Worm (Caenorhabditis elegans) whole organism, L4 larva: Measurements from ENCODE around the gene R11G1.7.

Experiments
- T20F7.1 ChIP-seq: fragments of 200-800 bp; sonication (Bioruptor generic); optimal IDR thresholded peaks from 2 replicates; lab custom pipeline; 2018; ENCODE audit warnings: mild to moderate bottlenecking, missing genetic modification characterization, missing compliant biosample characterization
- T26A8.4 ChIP-seq: fragments of 200-800 bp; sonication (Bioruptor generic); IDR thresholded peaks from 2 replicates; pipeline ENCODE4 v1.3.6; 2022; ENCODE audit warnings: missing genetic modification characterization, missing compliant biosample characterization
- ZK546.5 ChIP-seq, 2 experiments: sonication (generic microtip); optimal IDR thresholded peaks; 2 replicates each; lab custom pipeline; 2017; ENCODE audit warnings: missing biosample characterization in 2 of 2, missing genetic modification characterization in 2 of 2
- aha-1 ChIP-seq: fragments of 150-350 bp; peaks from one replicate; lab custom pipeline; 2014; ENCODE audit warnings: missing biosample characterization, missing genetic modification characterization
- arid-1 ChIP-seq: fragments of 200-800 bp; sonication (Bioruptor generic); conservative IDR thresholded peaks from 2 replicates; pipeline ENCODE4 v1.3.6; 2022; ENCODE audit warnings: missing genetic modification reagents, missing genetic modification characterization, missing compliant biosample characterization
- attf-4 ChIP-seq: sonication (generic microtip); optimal IDR thresholded peaks from 3 replicates; lab custom pipeline; 2017; ENCODE audit warnings: missing biosample characterization, missing genetic modification characterization
- ceh-44 ChIP-seq: fragments of 200-800 bp; sonication (Bioruptor generic); IDR thresholded peaks from 2 replicates; pipeline ENCODE4 v1.3.6; 2022; ENCODE audit warnings: missing genetic modification reagents, missing genetic modification characterization, missing compliant biosample characterization
- ceh-62 ChIP-seq: sonication (generic microtip); optimal IDR thresholded peaks from 2 replicates; lab custom pipeline; 2017; ENCODE audit warnings: missing biosample characterization, missing genetic modification characterization
- ces-1 ChIP-seq: fragments of 150-350 bp; sonication (generic microtip); optimal IDR thresholded peaks from 4 replicates; lab custom pipeline; 2014; ENCODE audit warnings: missing biosample characterization, missing genetic modification reagents, missing genetic modification characterization
- cey-2 ChIP-seq: sonication (generic microtip); optimal IDR thresholded peaks from 3 replicates; lab custom pipeline; 2017; ENCODE audit warnings: missing genetic modification characterization, mild to moderate bottlenecking, missing compliant biosample characterization, antibody characterized with exemption, borderline replicate concordance; ENCODE audit not compliant: insufficient read depth
- daf-8 ChIP-seq: fragments of 200-800 bp; sonication (Bioruptor generic); IDR thresholded peaks from 2 replicates; pipeline ENCODE4 v1.3.6; 2022; ENCODE audit warnings: missing genetic modification characterization, missing compliant biosample characterization
- dve-1 ChIP-seq: sonication (generic microtip); optimal IDR thresholded peaks from 2 replicates; lab custom pipeline; 2017; ENCODE audit warnings: antibody characterized with exemption, mild to moderate bottlenecking, missing genetic modification characterization, missing compliant biosample characterization; ENCODE audit not compliant: insufficient read depth
- egl-43 ChIP-seq: fragments of 200-800 bp; sonication (Bioruptor generic); IDR thresholded peaks from 2 replicates; pipeline ENCODE4 v1.3.6; 2022; ENCODE audit warnings: missing genetic modification reagents, missing genetic modification characterization, missing compliant biosample characterization
- fkh-10 ChIP-seq: fragments of 150-350 bp; optimal IDR thresholded peaks from 2 replicates; lab custom pipeline; 2014; ENCODE audit warnings: missing biosample characterization, missing genetic modification reagents, missing genetic modification characterization
- hlh-30 ChIP-seq: sonication (generic microtip); optimal IDR thresholded peaks from 2 replicates; lab custom pipeline; 2017; ENCODE audit warnings: antibody characterized with exemption, mild to moderate bottlenecking, missing genetic modification characterization, missing compliant biosample characterization; ENCODE audit not compliant: insufficient read depth
- lim-7 ChIP-seq: fragments of 200-800 bp; sonication (Bioruptor generic); IDR thresholded peaks from 2 replicates; pipeline ENCODE4 v1.3.6; 2022; ENCODE audit warnings: missing genetic modification characterization, missing compliant biosample characterization
- lin-13 ChIP-seq: fragments of 150-350 bp; optimal IDR thresholded peaks from 2 replicates; lab custom pipeline; 2014; ENCODE audit warnings: missing biosample characterization, missing genetic modification reagents, missing genetic modification characterization
- lin-29 ChIP-seq: fragments of 200-800 bp; sonication (Bioruptor generic); IDR thresholded peaks from 2 replicates; pipeline ENCODE4 v1.3.6; 2022; ENCODE audit warnings: missing genetic modification reagents, missing genetic modification characterization, missing compliant biosample characterization
- lir-3 ChIP-seq: sonication (generic microtip); optimal IDR thresholded peaks from 2 replicates; lab custom pipeline; 2016; ENCODE audit warnings: mild to moderate bottlenecking, missing genetic modification characterization, missing compliant biosample characterization
- lsy-2 ChIP-seq, 2 experiments: fragments of 150-350 bp in 1 of 2; sonication (generic microtip) in 1 of 2; optimal IDR thresholded peaks; 2 replicates each; lab custom pipeline; 2014 to 2017; ENCODE audit warnings: missing biosample characterization in 2 of 2, missing genetic modification characterization in 2 of 2
- mdt-29 ChIP-seq: fragments of 200-800 bp; sonication (Bioruptor generic); IDR thresholded peaks from 2 replicates; pipeline ENCODE4 v1.3.6; 2022; ENCODE audit warnings: missing genetic modification reagents, missing genetic modification characterization, missing compliant biosample characterization
- mxl-2 ChIP-seq: fragments of 200-800 bp; sonication (Bioruptor generic); conservative IDR thresholded peaks from 2 replicates; pipeline ENCODE4 v1.3.6; 2022; ENCODE audit warnings: missing genetic modification reagents, missing genetic modification characterization, missing compliant biosample characterization
- mxl-3 ChIP-seq: fragments of 200-800 bp; sonication (Bioruptor generic); optimal IDR thresholded peaks from 2 replicates; lab custom pipeline; 2018; ENCODE audit warnings: mild to moderate bottlenecking, missing genetic modification characterization, missing compliant biosample characterization
- nhr-102 ChIP-seq: sonication (generic microtip); optimal IDR thresholded peaks from 2 replicates; lab custom pipeline; 2016; ENCODE audit warnings: mild to moderate bottlenecking, missing genetic modification characterization, moderate library complexity, missing compliant biosample characterization
- nhr-111 ChIP-seq: fragments of 200-800 bp; sonication (Bioruptor generic); optimal IDR thresholded peaks from 2 replicates; lab custom pipeline; 2018; ENCODE audit warnings: mild to moderate bottlenecking, missing genetic modification characterization, missing compliant biosample characterization
- nhr-237 ChIP-seq: sonication (generic microtip); optimal IDR thresholded peaks from 2 replicates; lab custom pipeline; 2017; ENCODE audit warnings: missing biosample characterization, missing genetic modification characterization
- nhr-28 ChIP-seq: fragments of 150-350 bp; optimal IDR thresholded peaks from 2 replicates; lab custom pipeline; 2014; ENCODE audit warnings: missing biosample characterization, missing genetic modification characterization
- nhr-42 ChIP-seq: fragments of 200-800 bp; sonication (Bioruptor generic); IDR thresholded peaks from 2 replicates; pipeline ENCODE4 v1.3.6; 2022; ENCODE audit warnings: missing genetic modification characterization, missing compliant biosample characterization
- nhr-48 ChIP-seq: sonication (generic microtip); optimal IDR thresholded peaks from 2 replicates; lab custom pipeline; 2016; ENCODE audit warnings: mild to moderate bottlenecking, missing genetic modification characterization, missing compliant biosample characterization
- nhr-76 ChIP-seq: fragments of 150-350 bp; optimal IDR thresholded peaks from 2 replicates; lab custom pipeline; 2014; ENCODE audit warnings: missing biosample characterization, missing genetic modification characterization
- nhr-77 ChIP-seq: fragments of 150-350 bp; optimal IDR thresholded peaks from 2 replicates; lab custom pipeline; 2014; ENCODE audit warnings: missing biosample characterization, missing genetic modification characterization
- php-3 ChIP-seq: fragments of 200-800 bp; sonication (Bioruptor generic); IDR thresholded peaks from 2 replicates; pipeline ENCODE4 v1.3.6; 2022; ENCODE audit warnings: missing genetic modification reagents, missing genetic modification characterization, missing compliant biosample characterization
- saeg-2 ChIP-seq: fragments of 200-800 bp; sonication (Bioruptor generic); IDR thresholded peaks from 2 replicates; pipeline ENCODE4 v1.3.6; 2022; ENCODE audit warnings: missing genetic modification reagents, missing genetic modification characterization, missing compliant biosample characterization
- sdz-12 ChIP-seq: fragments of 200-800 bp; sonication (Bioruptor generic); optimal IDR thresholded peaks from 2 replicates; lab custom pipeline; 2018; ENCODE audit warnings: mild to moderate bottlenecking, missing genetic modification characterization, missing compliant biosample characterization
- skn-1 ChIP-seq: fragments of 150-350 bp; optimal IDR thresholded peaks from 2 replicates; lab custom pipeline; 2014; ENCODE audit warnings: missing biosample characterization, missing genetic modification characterization
- snpc-1.2 ChIP-seq: fragments of 200-800 bp; sonication (Bioruptor generic); IDR thresholded peaks from 2 replicates; pipeline ENCODE4 v1.3.6; 2022; ENCODE audit warnings: missing genetic modification reagents, missing genetic modification characterization, missing compliant biosample characterization
- spr-1 ChIP-seq: sonication (generic microtip); optimal IDR thresholded peaks from 2 replicates; lab custom pipeline; 2016; ENCODE audit warnings: mild to moderate bottlenecking, missing genetic modification characterization, missing compliant biosample characterization
- tag-97 ChIP-seq: fragments of 200-800 bp; sonication (Bioruptor generic); IDR thresholded peaks from 2 replicates; pipeline ENCODE4 v1.3.6; 2022; ENCODE audit warnings: missing genetic modification characterization, missing compliant biosample characterization
- tra-1 ChIP-seq: fragments of 200-800 bp; sonication (Bioruptor generic); IDR thresholded peaks from 2 replicates; pipeline ENCODE4 v1.3.6; 2022; ENCODE audit warnings: missing genetic modification reagents, missing genetic modification characterization, missing compliant biosample characterization
- unc-130 ChIP-seq: sonication (generic microtip); optimal IDR thresholded peaks from 2 replicates; lab custom pipeline; 2016; ENCODE audit warnings: missing genetic modification reagents, missing genetic modification characterization, missing compliant biosample characterization
- unc-39 ChIP-seq: sonication (generic microtip); optimal IDR thresholded peaks from 2 replicates; lab custom pipeline; 2017; ENCODE audit warnings: missing biosample characterization, missing genetic modification characterization
- vab-7 ChIP-seq: fragments of 200-800 bp; sonication (Bioruptor generic); IDR thresholded peaks from 2 replicates; pipeline ENCODE4 v1.3.6; 2022; ENCODE audit warnings: missing genetic modification reagents, missing genetic modification characterization, missing compliant biosample characterization
- zfp-2 ChIP-seq: sonication (generic microtip); optimal IDR thresholded peaks from 2 replicates; lab custom pipeline; 2016; ENCODE audit warnings: mild to moderate bottlenecking, missing genetic modification characterization, missing compliant biosample characterization
- zfp-3 ChIP-seq: fragments of 200-800 bp; sonication (Bioruptor generic); conservative IDR thresholded peaks from 2 replicates; pipeline ENCODE4 v1.3.6; 2022; ENCODE audit warnings: missing genetic modification reagents, missing genetic modification characterization, missing compliant biosample characterization
- zip-11 ChIP-seq: fragments of 200-800 bp; sonication (Bioruptor generic); IDR thresholded peaks from 2 replicates; pipeline ENCODE4 v1.3.6; 2022; ENCODE audit warnings: missing genetic modification characterization, missing compliant biosample characterization
- zip-2 ChIP-seq: fragments of 150-350 bp; optimal IDR thresholded peaks from 2 replicates; lab custom pipeline; 2014; ENCODE audit warnings: missing biosample characterization, missing genetic modification characterization
- ztf-7 ChIP-seq: fragments of 150-350 bp; optimal IDR thresholded peaks from 2 replicates; lab custom pipeline; 2014; ENCODE audit warnings: missing biosample characterization, missing genetic modification characterization

Gene R11G1.7

ce11 chrX:3697623-3698022 lies 41.6 kb downstream of the R11G1.7 start (continued):
- TF ChIP-seq egl-43 (GFP tag; lab: Robert Waterston, UW) (peak; percentile 98), spr-1 (peak; percentile 66), lin-29 (GFP tag; lab: Robert Waterston, UW) (peak; percentile 27; the same call in 1 of the 2 replicates), nhr-76 (tag; lab: Kevin White, UChicago) (no peak), ces-1 (GFP tag; lab: Kevin White, UChicago) (peak; percentile 10), zip-11 (GFP tag; lab: Robert Waterston, UW) (no peak), snpc-1.2 (GFP tag; lab: Robert Waterston, UW) (peak; percentile 94), fkh-10 (GFP tag; lab: Kevin White, UChicago) (peak; percentile 3), nhr-48 (peak; percentile 63), zfp-3 (GFP tag; lab: Robert Waterston, UW) (peak; percentile 70; the same call in 1 of the 2 replicates), lsy-2 (tag; optimal IDR thresholded peaks at IDR 0.05; lab: Kevin White, UChicago) (peak in 1 of 2 experiments; percentile 60), ceh-62 (tag; lab: Kevin White, UChicago) (no peak), ZK546.5 (tag; optimal IDR thresholded peaks at IDR 0.05; lab: Kevin White, UChicago) (no peak), sdz-12 (GFP tag; lab: Kevin White, UChicago) (no peak), vab-7 (GFP tag; lab: Robert Waterston, UW) (peak; percentile 97), unc-130 (GFP tag; lab: Kevin White, UChicago) (peak; percentile 71), T26A8.4 (GFP tag; lab: Robert Waterston, UW) (peak; percentile 81), nhr-77 (no peak), dve-1 (tag; lab: Kevin White, UChicago) (peak; percentile 65), mxl-2 (GFP tag; lab: Robert Waterston, UW) (peak; percentile 52; the same call in 1 of the 2 replicates), arid-1 (GFP tag; lab: Robert Waterston, UW) (peak; percentile 88), lim-7 (GFP tag; lab: Robert Waterston, UW) (peak; percentile 97), nhr-28 (tag; lab: Kevin White, UChicago) (peak; percentile 0), hlh-30 (tag; lab: Kevin White, UChicago) (peak; percentile 66), unc-39 (tag; lab: Kevin White, UChicago) (no peak), nhr-42 (peak; percentile 78; the same call in 1 of the 2 replicates), attf-4 (tag; lab: Kevin White, UChicago) (no peak), T20F7.1 (GFP tag; lab: Kevin White, UChicago) (no peak), lir-3 (tag; lab: Kevin White, UChicago) (peak; percentile 43), nhr-102 (tag; lab: Kevin White, UChicago) (no peak), zfp-2 (peak; percentile 20), zip-2 (tag; lab: Kevin White, UChicago) (peak; percentile 23), lin-13 (GFP tag; lab: Kevin White, UChicago) (no peak), ceh-44 (GFP tag; lab: Robert Waterston, UW) (peak; percentile 82), mxl-3 (GFP tag; lab: Kevin White, UChicago) (peak; percentile 41), ztf-7 (tag; lab: Kevin White, UChicago) (peak; percentile 59), aha-1 (tag; lab: Kevin White, UChicago) (peak; percentile 68), nhr-111 (peak; percentile 73), daf-8 (GFP tag; lab: Robert Waterston, UW) (0 out of 2 replicates have a peak, but pooled peaks have one; percentile 68), tra-1 (GFP tag; lab: Robert Waterston, UW) (peak; percentile 87), saeg-2 (GFP tag; lab: Robert Waterston, UW) (peak; percentile 79; the same call in 1 of the 2 replicates), cey-2 (tag; lab: Kevin White, UChicago) (no peak), php-3 (GFP tag; lab: Robert Waterston, UW) (peak; percentile 79), nhr-237 (no peak), mdt-29 (GFP tag; lab: Robert Waterston, UW) (peak; percentile 39; the same call in 1 of the 2 replicates), skn-1 (tag; lab: Kevin White, UChicago) (no peak), tag-97 (GFP tag; lab: Robert Waterston, UW) (no peak)
